Worm (Caenorhabditis elegans) whole organism, L2 larva: Measurements from ENCODE around the gene mrps-18B.

ENCODE experiments used
- blmp-1 ChIP-seq: sonication (generic microtip); optimal IDR thresholded peaks from 2 replicates; lab custom pipeline; 2017; ENCODE audit warnings: missing genetic modification characterization, mild to moderate bottlenecking, missing compliant biosample characterization, antibody characterized with exemption, moderate library complexity; ENCODE audit not compliant: insufficient read depth
- fos-1 ChIP-seq: fragments of 150-350 bp; optimal IDR thresholded peaks from 2 replicates; lab custom pipeline; 2014; ENCODE audit warnings: missing biosample characterization, missing genetic modification characterization
- nhr-12 ChIP-seq: fragments of 150-350 bp; optimal IDR thresholded peaks from 2 replicates; lab custom pipeline; 2014; ENCODE audit warnings: missing biosample characterization, missing genetic modification characterization
- nhr-21 ChIP-seq: fragments of 150-350 bp; optimal IDR thresholded peaks from 2 replicates; lab custom pipeline; 2014; ENCODE audit warnings: missing biosample characterization, missing genetic modification characterization
- ztf-11 ChIP-seq: sonication (generic microtip); optimal IDR thresholded peaks from 2 replicates; lab custom pipeline; 2017; ENCODE audit warnings: missing biosample characterization, missing genetic modification characterization

DNA sequence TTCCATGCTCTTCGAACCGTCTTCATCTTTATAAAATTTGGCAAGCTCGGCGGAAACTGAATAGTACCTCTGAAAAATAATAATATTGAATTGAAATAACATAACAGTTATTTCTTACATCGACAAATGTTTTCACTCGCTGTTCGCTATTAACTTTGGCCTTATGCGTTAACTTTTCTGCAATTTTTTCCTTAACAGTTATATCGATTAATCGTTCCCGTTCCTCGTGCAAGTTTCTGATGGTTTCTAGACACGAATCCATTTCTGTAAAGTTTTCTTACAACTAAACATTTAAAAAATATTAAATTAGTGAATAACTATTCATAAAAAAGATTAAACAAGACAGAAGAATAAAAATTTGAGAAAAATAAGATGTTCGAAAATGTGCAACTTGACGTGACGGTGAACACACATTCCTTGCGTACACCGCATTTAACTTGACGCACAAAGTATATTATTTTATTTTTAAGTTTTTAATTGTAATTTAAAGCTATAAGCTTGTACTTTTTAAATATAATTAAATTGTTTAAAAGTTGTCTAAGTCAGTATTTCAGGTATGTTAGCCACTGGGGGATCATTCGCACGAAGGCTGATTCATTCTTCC, at the start of gene mrps-18B, which contains the start of gene prp-9:
- TF ChIP-seq ztf-11 (tag; lab: Kevin White, UChicago) (no peak), nhr-21 (tag; lab: Kevin White, UChicago) (no peak), blmp-1 (tag; lab: Kevin White, UChicago) (no peak), nhr-12 (tag; lab: Kevin White, UChicago) (no peak), fos-1 (tag; lab: Kevin White, UChicago) (no peak)
